In the genomic region with DNA sequence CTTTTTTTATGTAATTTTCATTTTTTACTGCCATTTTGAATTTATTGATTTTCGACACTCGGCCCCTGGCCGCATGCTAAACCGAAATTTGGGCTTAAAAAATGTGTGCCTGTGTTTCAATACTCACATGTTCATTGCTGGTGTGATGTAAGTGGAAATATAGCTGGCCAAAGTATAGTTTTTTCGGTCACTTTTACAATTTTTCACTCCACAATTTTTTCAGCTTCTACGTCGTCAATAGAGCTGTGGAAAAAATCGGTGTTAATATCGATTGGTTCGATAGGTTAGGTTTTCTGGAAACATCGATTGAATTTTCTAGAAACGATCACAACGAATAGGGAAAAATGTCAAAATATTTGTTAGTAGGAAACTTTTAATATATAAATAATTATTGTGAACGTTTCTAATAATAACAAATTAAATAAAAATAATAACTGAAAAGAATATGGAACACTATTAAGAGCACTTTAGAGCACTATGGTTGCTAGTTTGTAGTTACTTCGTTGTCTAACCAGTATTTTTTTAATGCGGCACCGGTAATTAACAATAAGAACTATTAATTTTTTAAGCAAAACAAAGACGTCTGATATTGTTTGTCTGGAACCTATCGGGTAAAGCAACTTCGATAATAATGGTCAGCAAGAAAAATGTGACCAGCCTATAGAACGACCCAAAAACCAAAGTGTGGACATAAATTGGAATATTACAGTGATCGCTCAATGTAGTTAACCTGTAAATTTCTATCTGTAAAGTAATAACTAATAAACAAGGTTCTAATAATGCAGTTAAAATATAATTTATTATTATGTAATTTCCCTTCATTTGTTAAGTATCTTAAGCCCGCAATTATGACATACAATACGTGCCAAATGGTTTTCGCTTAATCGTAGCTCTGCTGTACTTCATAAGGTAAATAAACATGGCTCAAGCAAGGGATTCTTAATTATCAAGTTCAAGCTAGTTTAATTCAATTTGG, we compare ENCODE assay signal across 1 fruit fly cellular context.
A peak's percentile ranks its signal among the peaks of the same experiment; 100 is the strongest.
TF ChIP-seq lines count a peak whose summit lies in the region.

Gene CG10077 (minus strand): TSS at position 651 of the 976 bp plus-strand sequence.
Gene CG9948 (plus strand): TSS at position 738 of the 976 bp plus-strand sequence.

TF ChIP-seq in whole organism, embryonic, 481 proteins besides CTCF, POLR2A, EP300 and RAD21 (continued from another document and continues in another):
- TF ChIP-seq zen2 (GFP tag; IDR thresholded peaks at IDR 0.05; lab: Robert Waterston, UW; ENCODE audit: partially characterized antibody) (no peak; the same call in 2 of the 3 replicates), pfk (GFP tag; optimal IDR thresholded peaks at IDR 0.05; lab: Kevin White, UChicago) (peak; percentile 50), CG7372 (GFP tag; IDR thresholded peaks at IDR 0.05; lab: Robert Waterston, UW) (peak; percentile 79), Dp (GFP tag; optimal IDR thresholded peaks at IDR 0.05; lab: Kevin White, UChicago) (peak; percentile 11), cg (GFP tag; optimal IDR thresholded peaks at IDR 0.05; lab: Kevin White, UChicago) (no peak), pros (GFP tag; optimal IDR thresholded peaks at IDR 0.05; lab: Kevin White, UChicago) (peak; percentile 63), Fer2 (tag; optimal IDR thresholded peaks at IDR 0.05; lab: Kevin White, UChicago) (peak; percentile 81), seq (GFP tag; IDR thresholded peaks at IDR 0.05; lab: Robert Waterston, UW) (peak; percentile 79), pnt (GFP tag; optimal IDR thresholded peaks at IDR 0.05; lab: Kevin White, UChicago) (peak; percentile 36), Opbp (GFP tag; IDR thresholded peaks at IDR 0.05; lab: Robert Waterston, UW; ENCODE audit: partially characterized antibody) (peak; percentile 71; the same call in 2 of the 3 replicates), CG32767 (GFP tag; IDR thresholded peaks at IDR 0.05; lab: Robert Waterston, UW) (peak; percentile 86), Tbp (GFP tag; optimal IDR thresholded peaks at IDR 0.05; lab: Kevin White, UChicago) (no peak), org-1 (GFP tag; optimal IDR thresholded peaks at IDR 0.05; lab: Kevin White, UChicago) (peak; percentile 79), dati (GFP tag; IDR thresholded peaks at IDR 0.05; lab: Robert Waterston, UW) (peak; percentile 71), HLHmδ (GFP tag; optimal IDR thresholded peaks at IDR 0.05; lab: Kevin White, UChicago) (no peak), YL-1 (GFP tag; optimal IDR thresholded peaks at IDR 0.05; lab: Kevin White, UChicago) (peak; percentile 87), HmgZ (tag; optimal IDR thresholded peaks at IDR 0.05; lab: Kevin White, UChicago) (peak; percentile 92), fu2 (GFP tag; optimal IDR thresholded peaks at IDR 0.05; lab: Kevin White, UChicago) (peak; percentile 34), Taf1 (GFP tag; IDR thresholded peaks at IDR 0.05; lab: Robert Waterston, UW) (peak; percentile 85), esg (GFP tag; conservative IDR thresholded peaks at IDR 0.05; lab: Robert Waterston, UW) (peak; percentile 91), pan (optimal IDR thresholded peaks at IDR 0.05; lab: Kevin White, UChicago) (no peak), pan (GFP tag; optimal IDR thresholded peaks at IDR 0.05 in 1 of 2, IDR thresholded peaks at IDR 0.05 in 1 of 2) (peak in 1 of 2 experiments; percentile 94), CG12769 (tag; optimal IDR thresholded peaks at IDR 0.05; lab: Kevin White, UChicago) (peak; percentile 94), CG2712 (tag; optimal IDR thresholded peaks at IDR 0.05; lab: Kevin White, UChicago) (peak; percentile 92), zfh1 (GFP tag; IDR thresholded peaks at IDR 0.05; lab: Robert Waterston, UW) (peak; percentile 94), da (GFP tag; optimal IDR thresholded peaks at IDR 0.05; lab: Kevin White, UChicago) (peak; percentile 29), sens-2 (GFP tag; IDR thresholded peaks at IDR 0.05; lab: Robert Waterston, UW) (peak; percentile 76; the same call in 1 of the 2 replicates), CG32772 (GFP tag; IDR thresholded peaks at IDR 0.05; lab: Robert Waterston, UW) (peak; percentile 81), NC2α (GFP tag; optimal IDR thresholded peaks at IDR 0.05; lab: Kevin White, UChicago) (peak; percentile 18), TFAM (GFP tag; optimal IDR thresholded peaks at IDR 0.05; lab: Kevin White, UChicago) (peak; percentile 26), GATAe (GFP tag; conservative IDR thresholded peaks at IDR 0.05; lab: Robert Waterston, UW) (no peak), H2.0 (GFP tag; IDR thresholded peaks at IDR 0.05; lab: Robert Waterston, UW) (peak; percentile 92), lilli (GFP tag; optimal IDR thresholded peaks at IDR 0.05; lab: Kevin White, UChicago) (peak; percentile 88), ftz-f1 (GFP tag; optimal IDR thresholded peaks at IDR 0.05; lab: Kevin White, UChicago) (no peak), fd3F (GFP tag; optimal IDR thresholded peaks at IDR 0.05; lab: Kevin White, UChicago) (peak; percentile 85), prd (optimal IDR thresholded peaks at IDR 0.05; lab: Kevin White, UChicago) (no peak), prd (GFP tag; IDR thresholded peaks at IDR 0.05; lab: Robert Waterston, UW) (peak; percentile 96), CG14014 (GFP tag; IDR thresholded peaks at IDR 0.05; lab: Robert Waterston, UW) (peak; percentile 94), yki (optimal IDR thresholded peaks at IDR 0.05; lab: Kevin White, UChicago) (no peak), inv (GFP tag; IDR thresholded peaks at IDR 0.05; lab: Robert Waterston, UW; ENCODE audit: partially characterized antibody) (peak; percentile 63), toy (GFP tag; IDR thresholded peaks at IDR 0.05; lab: Robert Waterston, UW) (0 out of 2 replicates have a peak, but pooled peaks have one; percentile 55), CG30403 (GFP tag; optimal IDR thresholded peaks at IDR 0.05; lab: Kevin White, UChicago) (peak; percentile 87), Ets97D (GFP tag; optimal IDR thresholded peaks at IDR 0.05; lab: Kevin White, UChicago) (peak; percentile 27), CG7357 (GFP tag; IDR thresholded peaks at IDR 0.05; lab: Robert Waterston, UW) (peak; percentile 77), Antp (GFP tag; optimal IDR thresholded peaks at IDR 0.05; lab: Kevin White, UChicago) (peak; percentile 15), knrl (GFP tag; IDR thresholded peaks at IDR 0.05; lab: Robert Waterston, UW; ENCODE audit: partially characterized antibody) (peak; percentile 75; the same call in 2 of the 3 replicates), CG11695 (GFP tag; IDR thresholded peaks at IDR 0.05; lab: Robert Waterston, UW) (peak; percentile 85), slbo (GFP tag; IDR thresholded peaks at IDR 0.05; lab: Robert Waterston, UW) (peak; percentile 95), MTF-1 (GFP tag; optimal IDR thresholded peaks at IDR 0.05; lab: Kevin White, UChicago; ENCODE audit: borderline replicate concordance) (peak; percentile 78), CG4282 (GFP tag; optimal IDR thresholded peaks at IDR 0.05; lab: Kevin White, UChicago) (no peak), CG9797 (GFP tag; optimal IDR thresholded peaks at IDR 0.05; lab: Kevin White, UChicago) (peak; percentile 45), row (GFP tag; IDR thresholded peaks at IDR 0.05; lab: Robert Waterston, UW) (peak; percentile 99), CG8944 (GFP tag; optimal IDR thresholded peaks at IDR 0.05; lab: Kevin White, UChicago) (peak; percentile 11), CG18619 (GFP tag; optimal IDR thresholded peaks at IDR 0.05; lab: Kevin White, UChicago) (peak; percentile 85), Doc3 (GFP tag; IDR thresholded peaks at IDR 0.05; lab: Robert Waterston, UW; ENCODE audit: partially characterized antibody) (peak; percentile 82), CG11723 (GFP tag; optimal IDR thresholded peaks at IDR 0.05; lab: Kevin White, UChicago) (peak; percentile 69), Hmr (GFP tag; optimal IDR thresholded peaks at IDR 0.05; lab: Kevin White, UChicago) (peak; percentile 85), scrt (GFP tag; optimal IDR thresholded peaks at IDR 0.05; lab: Kevin White, UChicago) (peak; percentile 65), CG10543 (GFP tag; optimal IDR thresholded peaks at IDR 0.05; lab: Kevin White, UChicago) (peak; percentile 88), CoRest (tag; optimal IDR thresholded peaks at IDR 0.05; lab: Kevin White, UChicago) (peak; percentile 91), pita (GFP tag; optimal IDR thresholded peaks at IDR 0.05; lab: Kevin White, UChicago) (no peak), CG18764 (GFP tag; optimal IDR thresholded peaks at IDR 0.05; lab: Kevin White, UChicago) (peak; percentile 64), CG2199 (GFP tag; IDR thresholded peaks at IDR 0.05; lab: Robert Waterston, UW) (peak; percentile 89), Bteb2 (GFP tag; optimal IDR thresholded peaks at IDR 0.05; lab: Kevin White, UChicago) (peak; percentile 37), amos (GFP tag; IDR thresholded peaks at IDR 0.05; lab: Robert Waterston, UW; ENCODE audit: partially characterized antibody) (peak; percentile 83), Trl (optimal IDR thresholded peaks at IDR 0.05; lab: Kevin White, UChicago) (no peak), Trl (GFP tag; optimal IDR thresholded peaks at IDR 0.05; lab: Kevin White, UChicago) (peak; percentile 60), Max (GFP tag; optimal IDR thresholded peaks at IDR 0.05; lab: Kevin White, UChicago) (peak; percentile 83), Fer1 (GFP tag; optimal IDR thresholded peaks at IDR 0.05; lab: Kevin White, UChicago) (peak; percentile 91), ranshi (GFP tag; IDR thresholded peaks at IDR 0.05; lab: Robert Waterston, UW) (peak; percentile 91), CG5953 (GFP tag; IDR thresholded peaks at IDR 0.05; lab: Robert Waterston, UW) (peak; percentile 83), CG1024 (GFP tag; IDR thresholded peaks at IDR 0.05; lab: Robert Waterston, UW) (peak; percentile 82), ERR (GFP tag; optimal IDR thresholded peaks at IDR 0.05; lab: Kevin White, UChicago) (peak; percentile 21), CG17568 (GFP tag; optimal IDR thresholded peaks at IDR 0.05; lab: Kevin White, UChicago) (peak; percentile 83), CG6654 (GFP tag; optimal IDR thresholded peaks at IDR 0.05; lab: Kevin White, UChicago) (peak; percentile 44), H15 (GFP tag; IDR thresholded peaks at IDR 0.05; lab: Robert Waterston, UW) (peak; percentile 88), Hr51 (GFP tag; optimal IDR thresholded peaks at IDR 0.05; lab: Kevin White, UChicago) (peak; percentile 55 to 90), CG3281 (GFP tag; optimal IDR thresholded peaks at IDR 0.05; lab: Kevin White, UChicago) (peak; percentile 88), HLH4C (GFP tag; IDR thresholded peaks at IDR 0.05; lab: Robert Waterston, UW; ENCODE audit: partially characterized antibody) (peak; percentile 89), CG6254 (GFP tag; optimal IDR thresholded peaks at IDR 0.05; lab: Kevin White, UChicago) (peak; percentile 75), CG3726 (GFP tag; IDR thresholded peaks at IDR 0.05; lab: Robert Waterston, UW) (peak; percentile 60; the same call in 1 of the 3 replicates), B-H2 (GFP tag; optimal IDR thresholded peaks at IDR 0.05; lab: Kevin White, UChicago) (peak; percentile 92), fd64A (GFP tag; optimal IDR thresholded peaks at IDR 0.05; lab: Kevin White, UChicago) (peak; percentile 51), klu (GFP tag; IDR thresholded peaks at IDR 0.05; lab: Robert Waterston, UW) (peak; percentile 69), Gug (GFP tag; IDR thresholded peaks at IDR 0.05; lab: Robert Waterston, UW) (peak; percentile 82), so (GFP tag; IDR thresholded peaks at IDR 0.05; lab: Robert Waterston, UW) (peak; percentile 84), Lpt (GFP tag; optimal IDR thresholded peaks at IDR 0.05; lab: Kevin White, UChicago) (no peak), NfI (GFP tag; optimal IDR thresholded peaks at IDR 0.05; lab: Kevin White, UChicago) (peak; percentile 86), p53 (GFP tag; optimal IDR thresholded peaks at IDR 0.05; lab: Kevin White, UChicago) (no peak), fru (optimal IDR thresholded peaks at IDR 0.05; lab: Kevin White, UChicago) (no peak), ewg (GFP tag; optimal IDR thresholded peaks at IDR 0.05; lab: Kevin White, UChicago) (peak; percentile 72), CG9932 (GFP tag; IDR thresholded peaks at IDR 0.05; lab: Robert Waterston, UW) (peak; percentile 93), tx (GFP tag; optimal IDR thresholded peaks at IDR 0.05; lab: Kevin White, UChicago) (peak; percentile 9), CG6272 (GFP tag; IDR thresholded peaks at IDR 0.05; lab: Robert Waterston, UW) (peak; percentile 76), disco-r (GFP tag; optimal IDR thresholded peaks at IDR 0.05; lab: Kevin White, UChicago) (no peak), crol (GFP tag; IDR thresholded peaks at IDR 0.05; lab: Robert Waterston, UW) (no peak), pho (GFP tag; optimal IDR thresholded peaks at IDR 0.05; lab: Kevin White, UChicago) (peak; percentile 73), HLH54F (GFP tag; optimal IDR thresholded peaks at IDR 0.05; lab: Kevin White, UChicago) (peak; percentile 51), CG11456 (GFP tag; IDR thresholded peaks at IDR 0.05; lab: Robert Waterston, UW) (peak; percentile 89), dm (GFP tag; optimal IDR thresholded peaks at IDR 0.05; lab: Kevin White, UChicago) (peak; percentile 27), ro (GFP tag; IDR thresholded peaks at IDR 0.05; lab: Robert Waterston, UW) (peak; percentile 53; the same call in 1 of the 2 replicates), CG12744 (GFP tag; optimal IDR thresholded peaks at IDR 0.05; lab: Kevin White, UChicago) (no peak), Aef1 (GFP tag; IDR thresholded peaks at IDR 0.05; lab: Robert Waterston, UW) (peak; percentile 87), MESR4 (GFP tag; optimal IDR thresholded peaks at IDR 0.05; lab: Kevin White, UChicago) (peak; percentile 92), CG4854 (GFP tag; optimal IDR thresholded peaks at IDR 0.05; lab: Kevin White, UChicago) (peak; percentile 69), tup (GFP tag; optimal IDR thresholded peaks at IDR 0.05; lab: Kevin White, UChicago) (peak; percentile 60), CG11560 (tag; IDR thresholded peaks at IDR 0.05; lab: Robert Waterston, UW) (peak; percentile 63; the same call in 2 of the 3 replicates), Sry-δ (GFP tag; optimal IDR thresholded peaks at IDR 0.05; lab: Kevin White, UChicago) (peak; percentile 80), shn (GFP tag; optimal IDR thresholded peaks at IDR 0.05; lab: Kevin White, UChicago) (peak; percentile 40), zfh2 (GFP tag; optimal IDR thresholded peaks at IDR 0.05; lab: Kevin White, UChicago) (peak; percentile 39), sd (tag; optimal IDR thresholded peaks at IDR 0.05; lab: Kevin White, UChicago) (peak; percentile 98), CG17829 (tag; optimal IDR thresholded peaks at IDR 0.05; lab: Kevin White, UChicago) (peak; percentile 90), CG9437 (GFP tag; optimal IDR thresholded peaks at IDR 0.05; lab: Kevin White, UChicago) (peak; percentile 75), sim (GFP tag; IDR thresholded peaks at IDR 0.05; lab: Robert Waterston, UW) (peak; percentile 75; the same call in 1 of the 2 replicates), CG33557 (GFP tag; optimal IDR thresholded peaks at IDR 0.05; lab: Kevin White, UChicago) (peak; percentile 83), BtbVII (GFP tag; optimal IDR thresholded peaks at IDR 0.05; lab: Kevin White, UChicago) (peak; percentile 75)
